Fruit fly (Drosophila melanogaster) whole organism: ENCODE data around the gene CG5254.

ENCODE experiments used
- EcR ChIP-seq, 2 experiments: fragments of >200 bp; optimal IDR thresholded peaks; 2 replicates each; lab custom pipeline; 2017; ENCODE audit warnings: missing biosample characterization in 2 of 2, missing genetic modification characterization in 2 of 2, missing genetic modification reagents in 2 of 2
- pan ChIP-seq: fragments of >200 bp; optimal IDR thresholded peaks from 2 replicates; lab custom pipeline; 2017
- psq ChIP-seq: fragments of >200 bp; optimal IDR thresholded peaks from 2 replicates; lab custom pipeline; 2017

dm6 chrX:805907-806306 lies 55.8 kb downstream of the CG5254 start, which contains the start of gene Sec22:
- no peak for TF ChIP-seq EcR (GFP tag; optimal IDR thresholded peaks at IDR 0.05; lab: Kevin White, UChicago)
- TF ChIP-seq psq (lab: Kevin White, UChicago): no peak
- no peak for TF ChIP-seq pan (lab: Kevin White, UChicago)
